Fruit fly (Drosophila melanogaster) whole organism, embryonic: ENCODE results near the gene CG11980.
A peak's percentile ranks its signal among the peaks of the same experiment; 100 is the strongest.

ENCODE experiments used
- Asciz ChIP-seq: fragments of 200-800 bp; sonication (Bioruptor generic); optimal IDR thresholded peaks from 2 replicates; lab custom pipeline; 2017; ENCODE audit warnings: missing biosample characterization, mild to moderate bottlenecking, missing genetic modification characterization, missing genetic modification reagents
- CG11560 ChIP-seq: fragments of 200-800 bp; sonication (Bioruptor generic); IDR thresholded peaks from 3 replicates; pipeline ENCODE4 v1.3.6; 2022; ENCODE audit warnings: missing biosample characterization, missing genetic modification characterization
- CG11723 ChIP-seq: fragments of 200-800 bp; sonication (Bioruptor generic); optimal IDR thresholded peaks from 2 replicates; lab custom pipeline; 2017; ENCODE audit warnings: missing biosample characterization, mild to moderate bottlenecking, missing genetic modification characterization
- CG12219 ChIP-seq: fragments of 200-800 bp; sonication (Bioruptor generic); optimal IDR thresholded peaks from 3 replicates; lab custom pipeline; 2018; ENCODE audit warnings: missing biosample characterization, mild to moderate bottlenecking, missing genetic modification characterization
- CG12236 ChIP-seq: fragments of 200-800 bp; sonication (Bioruptor generic); optimal IDR thresholded peaks from 2 replicates; lab custom pipeline; 2016; ENCODE audit warnings: missing biosample characterization, missing genetic modification characterization
- CG12744 ChIP-seq: fragments of 200-800 bp; sonication (Bioruptor generic); optimal IDR thresholded peaks from 2 replicates; lab custom pipeline; 2016; ENCODE audit warnings: missing biosample characterization, missing genetic modification characterization
- CG14667 ChIP-seq: fragments of 200-800 bp; sonication (Bioruptor generic); IDR thresholded peaks from 2 replicates; pipeline ENCODE4 v1.3.6; 2022; ENCODE audit warnings: missing biosample characterization, missing genetic modification characterization
- CG15696 ChIP-seq: fragments of 200-800 bp; sonication (Bioruptor generic); optimal IDR thresholded peaks from 2 replicates; lab custom pipeline; 2019; ENCODE audit warnings: missing biosample characterization, mild to moderate bottlenecking, missing genetic modification characterization, moderate library complexity
- CG1832 ChIP-seq: fragments of 200-800 bp; sonication (Bioruptor generic); optimal IDR thresholded peaks from 2 replicates; lab custom pipeline; 2017; ENCODE audit warnings: missing biosample characterization, mild to moderate bottlenecking, missing genetic modification characterization, inconsistent platforms
- CG2712 ChIP-seq: fragments of 200-800 bp; optimal IDR thresholded peaks from 3 replicates; lab custom pipeline; 2019; ENCODE audit warnings: missing biosample characterization, mild to moderate bottlenecking, missing genetic modification characterization, moderate library complexity
- CG2875 ChIP-seq: fragments of 200-800 bp; sonication (Bioruptor generic); optimal IDR thresholded peaks from 2 replicates; lab custom pipeline; 2017; ENCODE audit warnings: missing biosample characterization, mild to moderate bottlenecking, missing genetic modification characterization, missing genetic modification reagents
- CG30403 ChIP-seq: fragments of 200-800 bp; sonication (Bioruptor generic); optimal IDR thresholded peaks from 3 replicates; lab custom pipeline; 2016; ENCODE audit warnings: missing biosample characterization, missing genetic modification characterization
- CG30431 ChIP-seq: fragments of 200-800 bp; sonication (Bioruptor generic); optimal IDR thresholded peaks from 2 replicates; lab custom pipeline; 2017; ENCODE audit warnings: missing biosample characterization, missing genetic modification characterization
- CG32767 ChIP-seq: fragments of 200-800 bp; sonication (Bioruptor generic); IDR thresholded peaks from 2 replicates; pipeline ENCODE4 v1.3.6; 2022; ENCODE audit warnings: missing biosample characterization, missing genetic modification characterization
- CG3281 ChIP-seq: fragments of 200-800 bp; sonication (Bioruptor generic); optimal IDR thresholded peaks from 3 replicates; lab custom pipeline; 2017; ENCODE audit warnings: missing biosample characterization, mild to moderate bottlenecking, missing genetic modification characterization
- CG42726 ChIP-seq: fragments of 200-800 bp; sonication (Bioruptor generic); IDR thresholded peaks from 2 replicates; pipeline ENCODE4 v1.3.6; 2022; ENCODE audit warnings: missing biosample characterization, missing genetic modification characterization; ENCODE audit not compliant: partially characterized antibody
- CG4360 ChIP-seq: fragments of 200-800 bp; sonication (Bioruptor generic); IDR thresholded peaks from 2 replicates; pipeline ENCODE4 v1.3.6; 2022; ENCODE audit warnings: missing biosample characterization, missing genetic modification characterization
- CG43689 ChIP-seq: fragments of 200-800 bp; sonication (Bioruptor generic); IDR thresholded peaks from 2 replicates; pipeline ENCODE4 v1.3.6; 2022; ENCODE audit warnings: missing biosample characterization, missing genetic modification characterization
- CG7987 ChIP-seq: fragments of 200-800 bp; sonication (Bioruptor generic); optimal IDR thresholded peaks from 2 replicates; lab custom pipeline; 2018; ENCODE audit warnings: missing biosample characterization, mild to moderate bottlenecking, missing genetic modification characterization, moderate library complexity
- CG8290 ChIP-seq, 3 experiments: fragments of 200-800 bp; sonication (Bioruptor generic); optimal IDR thresholded peaks; 2 replicates each; lab custom pipeline; 2016 to 2019; ENCODE audit warnings: missing biosample characterization in 3 of 3, missing genetic modification characterization in 3 of 3, mild to moderate bottlenecking in 2 of 3, moderate library complexity in 1 of 3
- CG8944 ChIP-seq: fragments of 200-800 bp; sonication (Bioruptor generic); optimal IDR thresholded peaks from 3 replicates; lab custom pipeline; 2016; ENCODE audit warnings: missing biosample characterization, missing genetic modification characterization
- CG9609 ChIP-seq: fragments of 200-800 bp; sonication (Bioruptor generic); optimal IDR thresholded peaks from 3 replicates; lab custom pipeline; 2016; ENCODE audit warnings: missing biosample characterization, missing genetic modification characterization
- Chrac-16 ChIP-seq: fragments of 200-800 bp; sonication (Bioruptor generic); optimal IDR thresholded peaks from 3 replicates; lab custom pipeline; 2016; ENCODE audit warnings: missing biosample characterization, missing genetic modification characterization
- Dfd ChIP-seq, 2 experiments: fragments of >200 bp; optimal IDR thresholded peaks; 2 replicates each; lab custom pipeline; 2017; ENCODE audit warnings: missing biosample characterization in 2 of 2, missing genetic modification characterization in 2 of 2
- GATAe ChIP-seq: fragments of 200-800 bp; sonication (Bioruptor generic); conservative IDR thresholded peaks from 2 replicates; pipeline ENCODE4 v1.3.6; 2022; ENCODE audit warnings: missing biosample characterization, missing genetic modification characterization
- HLH3B ChIP-seq: fragments of 200-800 bp; sonication (Bioruptor generic); IDR thresholded peaks from 2 replicates; pipeline ENCODE4 v1.3.6; 2022; ENCODE audit warnings: missing biosample characterization, missing genetic modification characterization
- Hr39 ChIP-seq: fragments of >200 bp; optimal IDR thresholded peaks from 2 replicates; lab custom pipeline; 2017
- Mes4 ChIP-seq: fragments of 200-800 bp; sonication (Bioruptor generic); optimal IDR thresholded peaks from 2 replicates; lab custom pipeline; 2016; ENCODE audit warnings: missing biosample characterization, missing genetic modification characterization
- Pdp1 ChIP-seq, 2 experiments: fragments of 200-800 bp; sonication (Bioruptor generic); optimal IDR thresholded peaks; 3 replicates each; lab custom pipeline; 2016; ENCODE audit warnings: missing biosample characterization in 2 of 2, missing genetic modification characterization in 2 of 2, mild to moderate bottlenecking in 1 of 2, moderate library complexity in 1 of 2
- Ptx1 ChIP-seq: fragments of 200-800 bp; sonication (Bioruptor generic); IDR thresholded peaks from 2 replicates; pipeline ENCODE4 v1.3.6; 2022; ENCODE audit warnings: missing biosample characterization, missing genetic modification characterization
- Rx ChIP-seq: fragments of 200-800 bp; sonication (Bioruptor generic); IDR thresholded peaks from 2 replicates; pipeline ENCODE4 v1.3.6; 2022; ENCODE audit warnings: missing biosample characterization, missing genetic modification characterization
- Stat92E ChIP-seq, 3 experiments: fragments of >200 bp in 2 of 3; fragments of 200-800 bp in 1 of 3; sonication (Bioruptor generic) in 1 of 3; optimal IDR thresholded peaks; 2 replicates each; lab custom pipeline; 2017 to 2019; ENCODE audit warnings: missing biosample characterization in 3 of 3, missing genetic modification characterization in 3 of 3, mild to moderate bottlenecking in 1 of 3, moderate library complexity in 1 of 3
- Taf1 ChIP-seq: fragments of 200-800 bp; sonication (Bioruptor generic); IDR thresholded peaks from 2 replicates; pipeline ENCODE4 v1.3.6; 2022; ENCODE audit warnings: missing biosample characterization, missing genetic modification characterization
- Trl ChIP-seq, 3 experiments: fragments of >200 bp in 2 of 3; fragments of 200-800 bp in 1 of 3; sonication (Bioruptor generic) in 1 of 3; optimal IDR thresholded peaks; 2 replicates in 1 of 3; 3 replicates in 2 of 3; lab custom pipeline; 2016 to 2017; ENCODE audit warnings: missing biosample characterization in 1 of 3, missing genetic modification characterization in 1 of 3
- Xrp1 ChIP-seq: fragments of 200-800 bp; sonication (Bioruptor generic); IDR thresholded peaks from 2 replicates; pipeline ENCODE4 v1.3.6; 2022; ENCODE audit warnings: missing biosample characterization, missing genetic modification characterization
- az2 ChIP-seq: fragments of 200-800 bp; sonication (Bioruptor generic); optimal IDR thresholded peaks from 3 replicates; lab custom pipeline; 2016; ENCODE audit warnings: missing biosample characterization, missing genetic modification characterization
- btn ChIP-seq: fragments of 200-800 bp; sonication (Bioruptor generic); optimal IDR thresholded peaks from 2 replicates; lab custom pipeline; 2016; ENCODE audit warnings: missing biosample characterization, missing genetic modification characterization
- cg ChIP-seq: fragments of 200-800 bp; sonication (Bioruptor generic); optimal IDR thresholded peaks from 3 replicates; lab custom pipeline; 2019; ENCODE audit warnings: missing biosample characterization, mild to moderate bottlenecking, missing genetic modification characterization, moderate library complexity
- corto ChIP-seq: fragments of 200-800 bp; sonication (Bioruptor generic); optimal IDR thresholded peaks from 2 replicates; lab custom pipeline; 2016; ENCODE audit warnings: missing biosample characterization, mild to moderate bottlenecking, missing genetic modification characterization, moderate library complexity
- cwo ChIP-seq: fragments of 200-800 bp; sonication (Bioruptor generic); optimal IDR thresholded peaks from 3 replicates; lab custom pipeline; 2017; ENCODE audit warnings: missing biosample characterization, missing genetic modification characterization, mild to moderate bottlenecking, moderate library complexity, missing genetic modification reagents
- esg ChIP-seq: fragments of 200-800 bp; sonication (Bioruptor generic); conservative IDR thresholded peaks from 2 replicates; pipeline ENCODE4 v1.3.6; 2022; ENCODE audit warnings: missing biosample characterization, missing genetic modification characterization
- insv ChIP-seq, 2 experiments: fragments of 200-800 bp; sonication (Bioruptor generic); optimal IDR thresholded peaks; 3 replicates each; lab custom pipeline; 2016 to 2018; ENCODE audit warnings: missing biosample characterization in 2 of 2, missing genetic modification characterization in 2 of 2
- kni ChIP-seq: fragments of 200-800 bp; sonication (Bioruptor generic); optimal IDR thresholded peaks from 3 replicates; lab custom pipeline; 2017; ENCODE audit warnings: mild to moderate bottlenecking, missing biosample characterization, missing genetic modification reagents, missing genetic modification characterization
- phol ChIP-seq: fragments of 200-800 bp; sonication (Bioruptor generic); optimal IDR thresholded peaks from 3 replicates; lab custom pipeline; 2018; ENCODE audit warnings: missing biosample characterization, mild to moderate bottlenecking, missing genetic modification characterization, moderate library complexity
- sens ChIP-seq: fragments of 200-800 bp; sonication (Bioruptor generic); peaks from one replicate; lab custom pipeline; 2016; ENCODE audit warnings: missing biosample characterization, missing genetic modification characterization
- so ChIP-seq: fragments of 200-800 bp; sonication (Bioruptor generic); IDR thresholded peaks from 3 replicates; pipeline ENCODE4 v1.3.6; 2022; ENCODE audit warnings: missing biosample characterization, missing genetic modification characterization
- sug ChIP-seq: fragments of 200-800 bp; optimal IDR thresholded peaks from 2 replicates; lab custom pipeline; 2019; ENCODE audit warnings: missing biosample characterization, mild to moderate bottlenecking, missing genetic modification characterization, moderate library complexity
- toy ChIP-seq: fragments of 200-800 bp; sonication (Bioruptor generic); IDR thresholded peaks from 2 replicates; pipeline ENCODE4 v1.3.6; 2022; ENCODE audit warnings: missing biosample characterization, missing genetic modification characterization
- trh ChIP-seq: fragments of 200-800 bp; sonication (Bioruptor generic); optimal IDR thresholded peaks from 2 replicates; lab custom pipeline; 2016; ENCODE audit warnings: missing biosample characterization, missing genetic modification characterization

CG11980 gene

DNA sequence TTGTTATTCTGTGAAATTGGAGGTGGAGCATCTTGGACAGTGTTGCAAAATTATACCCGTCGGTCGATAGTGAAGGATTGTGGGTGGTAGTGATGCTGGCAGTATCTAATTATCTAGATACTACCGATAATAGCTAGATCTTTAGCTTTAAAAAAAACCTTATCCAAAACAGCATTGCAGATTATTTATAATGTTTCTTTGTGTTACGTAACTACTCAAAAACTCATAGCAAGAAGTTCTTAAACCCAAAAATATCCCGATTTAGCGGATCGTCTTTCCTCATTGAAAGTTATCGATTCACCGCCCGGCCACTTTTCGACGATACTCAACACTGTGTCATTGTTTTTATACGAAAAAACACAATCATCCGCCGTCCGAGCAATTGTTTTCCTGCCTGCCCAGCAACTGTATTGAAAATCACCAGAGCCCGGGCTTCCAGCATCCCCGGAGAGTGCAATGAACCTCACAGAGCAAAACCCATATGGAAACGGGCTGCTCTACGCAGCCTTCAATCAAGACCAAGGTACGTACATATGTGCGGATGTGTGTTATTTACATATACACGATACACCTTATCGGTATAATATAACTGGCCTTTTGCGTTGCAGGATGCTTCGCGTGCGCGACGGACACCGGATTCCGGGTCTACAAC is 10.8 kb upstream of the CG11980 start, which contains the start of gene CG11975 (continued):
- TF ChIP-seq az2 (GFP tag; lab: Kevin White, UChicago) (peak; percentile 73), GATAe (GFP tag; lab: Robert Waterston, UW) (0 out of 2 replicates have a peak, but pooled peaks have one; percentile 54), cwo (GFP tag; lab: Kevin White, UChicago) (peak; percentile 60), so (no peak), Mes4 (GFP tag; lab: Kevin White, UChicago) (peak; percentile 69), corto (GFP tag; lab: Kevin White, UChicago) (no peak), Rx (peak; percentile 28; the same call in 1 of the 2 replicates), CG12744 (peak; percentile 75), CG30431 (peak; percentile 30), CG14667 (0 out of 2 replicates have a peak, but pooled peaks have one; percentile 12), CG8290 (GFP tag; optimal IDR thresholded peaks at IDR 0.05; lab: Kevin White, UChicago) (peak; percentile 84), CG8290 (tag; optimal IDR thresholded peaks at IDR 0.05; lab: Kevin White, UChicago) (peak in 1 of 2 experiments; percentile 2), cg (GFP tag; lab: Kevin White, UChicago) (no peak), Pdp1 (GFP tag; optimal IDR thresholded peaks at IDR 0.05; lab: Kevin White, UChicago) (peak; percentile 83 to 96), CG11723 (GFP tag; lab: Kevin White, UChicago) (no peak), Dfd (GFP tag; optimal IDR thresholded peaks at IDR 0.05; lab: Kevin White, UChicago) (no peak), CG4360 (GFP tag; lab: Robert Waterston, UW) (no peak), sug (tag; lab: Kevin White, UChicago) (peak; percentile 80), CG12236 (peak; percentile 36), sens (peak; percentile 98), CG1832 (GFP tag; lab: Kevin White, UChicago) (no peak), CG2875 (GFP tag; lab: Kevin White, UChicago) (no peak), Hr39 (lab: Kevin White, UChicago) (no peak), Ptx1 (GFP tag; lab: Robert Waterston, UW) (peak; percentile 58), btn (GFP tag; lab: Kevin White, UChicago) (peak; percentile 61), Trl (optimal IDR thresholded peaks at IDR 0.05; lab: Kevin White, UChicago) (no peak), Trl (GFP tag; optimal IDR thresholded peaks at IDR 0.05; lab: Kevin White, UChicago) (peak; percentile 92), toy (GFP tag; lab: Robert Waterston, UW) (no peak), CG9609 (GFP tag; lab: Kevin White, UChicago) (peak; percentile 79), CG32767 (GFP tag; lab: Robert Waterston, UW) (no peak), esg (GFP tag; lab: Robert Waterston, UW) (peak; percentile 17), CG7987 (GFP tag; lab: Kevin White, UChicago) (peak; percentile 44), HLH3B (peak; percentile 25; the same call in 1 of the 2 replicates), phol (tag; lab: Kevin White, UChicago) (peak; percentile 83), CG8944 (GFP tag; lab: Kevin White, UChicago) (peak; percentile 84), CG43689 (GFP tag; lab: Robert Waterston, UW) (no peak), kni (GFP tag; lab: Kevin White, UChicago) (peak; percentile 48), CG2712 (tag; lab: Kevin White, UChicago) (peak; percentile 74), trh (peak; percentile 67), CG15696 (tag; lab: Kevin White, UChicago) (peak; percentile 62), Stat92E (GFP tag; optimal IDR thresholded peaks at IDR 0.05; lab: Kevin White, UChicago) (peak in 1 of 3 experiments; percentile 65), CG30403 (peak; percentile 91), CG11560 (tag; lab: Robert Waterston, UW) (no peak; the same call in 2 of the 3 replicates), Asciz (GFP tag; lab: Kevin White, UChicago) (no peak), CG42726 (GFP tag; lab: Robert Waterston, UW) (no peak), CG3281 (GFP tag; lab: Kevin White, UChicago) (peak; percentile 76), Chrac-16 (peak; percentile 80), insv (GFP tag; optimal IDR thresholded peaks at IDR 0.05; lab: Kevin White, UChicago) (peak in 1 of 2 experiments; percentile 51), CG12219 (GFP tag; lab: Kevin White, UChicago) (no peak), Taf1 (GFP tag; lab: Robert Waterston, UW) (peak; percentile 58), Xrp1 (GFP tag; lab: Robert Waterston, UW) (peak; percentile 70; the same call in 1 of the 2 replicates)
